ENCODE assay signal across 1 worm cellular context in genomic region chrII:4506552-4507291, ce11.
TF ChIP-seq lines count a peak whose summit lies in the region.

No protein-coding gene starts in this region.

TF ChIP-seq in whole organism, L1 larva, 84 proteins besides CTCF, POLR2A, EP300 and RAD21 (continued from another document):
- TF ChIP-seq lin-13 (GFP tag; optimal IDR thresholded peaks at IDR 0.05; lab: Kevin White, UChicago) (peak; percentile 39), hlh-17 (GFP tag; optimal IDR thresholded peaks at IDR 0.05; lab: Kevin White, UChicago; ENCODE audit: borderline replicate concordance) (no peak), xbp-1 (tag; optimal IDR thresholded peaks at IDR 0.05; lab: Kevin White, UChicago) (peak; percentile 58)
TF ChIP-seq in whole organism, L1 larva: peak in this region for 37.
